Worm (Caenorhabditis elegans) whole organism, midembryonic: ENCODE results near the gene grsp-2.

Experiments
- T22C8.4 ChIP-seq: fragments of 200-800 bp; sonication (Bioruptor generic); IDR thresholded peaks from 2 replicates; pipeline ENCODE4 v1.3.6; 2022; ENCODE audit warnings: missing genetic modification characterization, missing compliant biosample characterization
- cog-1 ChIP-seq: sonication (generic microtip); optimal IDR thresholded peaks from 2 replicates; lab custom pipeline; 2016; ENCODE audit warnings: missing genetic modification characterization, missing compliant biosample characterization
- flt-1 ChIP-seq: fragments of 200-800 bp; sonication (Bioruptor generic); IDR thresholded peaks from 2 replicates; pipeline ENCODE4 v1.3.6; 2022; ENCODE audit warnings: missing genetic modification characterization, missing compliant biosample characterization
- klf-2 ChIP-seq: fragments of 200-800 bp; sonication (Bioruptor generic); conservative IDR thresholded peaks from 2 replicates; pipeline ENCODE4 v1.3.6; 2022; ENCODE audit warnings: missing genetic modification reagents, missing genetic modification characterization, missing compliant biosample characterization
- med-1 ChIP-seq: sonication (generic microtip); optimal IDR thresholded peaks from 2 replicates; lab custom pipeline; 2017; ENCODE audit warnings: missing genetic modification characterization, mild to moderate bottlenecking, missing compliant biosample characterization, antibody characterized with exemption, missing genetic modification reagents; ENCODE audit not compliant: insufficient read depth
- ref-1 ChIP-seq: fragments of 200-800 bp; sonication (Bioruptor generic); conservative IDR thresholded peaks from 2 replicates; pipeline ENCODE4 v1.3.6; 2022; ENCODE audit warnings: missing genetic modification reagents, missing genetic modification characterization, missing compliant biosample characterization
- tab-1 ChIP-seq: fragments of 200-800 bp; sonication (Bioruptor generic); IDR thresholded peaks from 2 replicates; pipeline ENCODE4 v1.3.6; 2022; ENCODE audit warnings: missing genetic modification characterization, missing compliant biosample characterization
- ztf-23 ChIP-seq: fragments of 200-800 bp; sonication (Bioruptor generic); IDR thresholded peaks from 2 replicates; pipeline ENCODE4 v1.3.6; 2022; ENCODE audit warnings: missing genetic modification reagents, missing genetic modification characterization, missing compliant biosample characterization
- ztf-29 ChIP-seq: fragments of 200-800 bp; sonication (Bioruptor generic); IDR thresholded peaks from 2 replicates; pipeline ENCODE4 v1.3.6; 2022; ENCODE audit warnings: missing genetic modification reagents, missing genetic modification characterization, missing compliant biosample characterization

The grsp-2 gene

ce11 chrIV:8867562-8867961 lies 51.4 kb downstream of the grsp-2 start:
- TF ChIP-seq ztf-29 (GFP tag; lab: Robert Waterston, UW) (no peak), T22C8.4 (GFP tag; lab: Robert Waterston, UW) (no peak), tab-1 (GFP tag; lab: Robert Waterston, UW) (no peak), ref-1 (no peak), ztf-23 (GFP tag; lab: Robert Waterston, UW) (no peak), med-1 (GFP tag; lab: Kevin White, UChicago) (no peak), klf-2 (GFP tag; lab: Robert Waterston, UW) (no peak), flt-1 (GFP tag; lab: Robert Waterston, UW) (no peak), cog-1 (tag; lab: Kevin White, UChicago) (no peak)
